Worm (Caenorhabditis elegans): Measurements from ENCODE around the gene W10G11.2.

DNA sequence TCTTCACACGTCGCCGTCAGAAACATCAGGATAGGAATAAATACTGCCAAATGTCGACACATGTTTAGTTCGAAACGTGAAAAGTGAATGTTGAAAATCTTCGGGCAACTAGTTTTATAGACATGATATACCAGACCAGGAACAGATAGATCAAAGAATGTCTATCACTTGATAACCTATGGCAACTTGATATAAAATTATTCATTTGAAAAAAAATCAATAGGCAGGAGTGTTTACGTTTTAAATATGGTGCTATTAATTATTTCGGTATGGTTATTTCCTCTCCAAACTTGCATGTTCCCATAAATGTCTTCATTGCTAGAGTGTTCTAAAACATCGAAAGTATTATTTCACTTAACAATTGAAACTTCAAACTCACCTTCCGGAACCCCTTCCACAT, at the start of gene W10G11.2:
- TF ChIP-seq lin-13 (GFP tag; optimal IDR thresholded peaks at IDR 0.05) (no peak), lsy-2 (tag; optimal IDR thresholded peaks at IDR 0.05) (no peak), alr-1 (tag; optimal IDR thresholded peaks at IDR 0.05; ENCODE audit: borderline replicate concordance) (no peak), ces-1 (GFP tag; optimal IDR thresholded peaks at IDR 0.05) (no peak), fos-1 (tag; optimal IDR thresholded peaks at IDR 0.05) (no peak), F16B12.6 (tag; optimal IDR thresholded peaks at IDR 0.05) (no peak), egl-27 (tag; optimal IDR thresholded peaks at IDR 0.05) (no peak), nhr-11 (tag; optimal IDR thresholded peaks at IDR 0.05) (no peak), nhr-77 (tag; optimal IDR thresholded peaks at IDR 0.05) (no peak)

All from whole organism, L1 larva.